Worm (Caenorhabditis elegans): ENCODE data around the gene rnp-3.

- no peak for TF ChIP-seq ceh-14 (tag; optimal IDR thresholded peaks at IDR 0.05)
- no peak for TF ChIP-seq dve-1 (tag; optimal IDR thresholded peaks at IDR 0.05)
- no peak for TF ChIP-seq pqm-1 (tag; optimal IDR thresholded peaks at IDR 0.05)
- no peak for TF ChIP-seq ceh-24 (tag; optimal IDR thresholded peaks at IDR 0.05)
- no peak for TF ChIP-seq nhr-11 (tag; optimal IDR thresholded peaks at IDR 0.05)
- TF ChIP-seq nfya-1 (tag; optimal IDR thresholded peaks at IDR 0.05): no peak
- no peak for TF ChIP-seq ceh-2 (tag; optimal IDR thresholded peaks at IDR 0.05)
- TF ChIP-seq pha-4 (tag; optimal IDR thresholded peaks at IDR 0.05): no peak
- no peak for TF ChIP-seq ceh-9 (tag; optimal IDR thresholded peaks at IDR 0.05)
Observed at ce11 chrIV:4152143-4152542, 21.7 kb upstream of the rnp-3 start, which contains the start of the genes K08D10.10 and R07C12.1.

Data from whole organism, late embryonic.